Fruit fly (Drosophila melanogaster) whole organism, embryonic: ENCODE data around the gene Syx1A.

Experiments used
- Ada2b ChIP-seq: fragments of 200-800 bp; sonication (Bioruptor generic); IDR thresholded peaks from 2 replicates; pipeline ENCODE4 v1.3.6; 2022; ENCODE audit warnings: missing biosample characterization, missing genetic modification characterization
- Atf3 ChIP-seq: fragments of 200-800 bp; sonication (Bioruptor generic); optimal IDR thresholded peaks from 3 replicates; lab custom pipeline; 2016; ENCODE audit warnings: missing biosample characterization, missing genetic modification characterization
- B-H1 ChIP-seq: fragments of 200-800 bp; sonication (Bioruptor generic); IDR thresholded peaks from 3 replicates; pipeline ENCODE4 v1.3.6; 2022; ENCODE audit warnings: missing biosample characterization, missing genetic modification characterization
- CG10979 ChIP-seq: fragments of 200-800 bp; sonication (Bioruptor generic); optimal IDR thresholded peaks from 2 replicates; lab custom pipeline; 2018; ENCODE audit warnings: missing biosample characterization, mild to moderate bottlenecking, missing genetic modification characterization, moderate library complexity
- CG11085 ChIP-seq: fragments of 200-800 bp; sonication (Bioruptor generic); IDR thresholded peaks from 2 replicates; pipeline ENCODE4 v1.3.6; 2022; ENCODE audit warnings: missing biosample characterization, missing genetic modification characterization
- CG11456 ChIP-seq: fragments of 200-800 bp; sonication (Bioruptor generic); IDR thresholded peaks from 3 replicates; pipeline ENCODE4 v1.3.6; 2022; ENCODE audit warnings: missing biosample characterization, missing genetic modification characterization
- CG11695 ChIP-seq: fragments of 200-800 bp; sonication (Bioruptor generic); IDR thresholded peaks from 3 replicates; pipeline ENCODE4 v1.3.6; 2022; ENCODE audit warnings: missing biosample characterization, missing genetic modification characterization
- CG12071 ChIP-seq: fragments of 200-800 bp; sonication (Bioruptor generic); optimal IDR thresholded peaks from 3 replicates; lab custom pipeline; 2018; ENCODE audit warnings: missing biosample characterization, mild to moderate bottlenecking, missing genetic modification characterization
- CG12104 ChIP-seq: fragments of 200-800 bp; sonication (Bioruptor generic); optimal IDR thresholded peaks from 3 replicates; lab custom pipeline; 2016; ENCODE audit warnings: missing biosample characterization, missing genetic modification characterization
- CG12769 ChIP-seq: fragments of 200-800 bp; sonication (Bioruptor generic); optimal IDR thresholded peaks from 2 replicates; lab custom pipeline; 2019; ENCODE audit warnings: missing biosample characterization, mild to moderate bottlenecking, missing genetic modification characterization, moderate library complexity
- CG14014 ChIP-seq: fragments of 200-800 bp; sonication (Bioruptor generic); IDR thresholded peaks from 2 replicates; pipeline ENCODE4 v1.3.6; 2022; ENCODE audit warnings: missing biosample characterization, missing genetic modification characterization
- CG31365 ChIP-seq: fragments of 200-800 bp; sonication (Bioruptor generic); optimal IDR thresholded peaks from 2 replicates; lab custom pipeline; 2018; ENCODE audit warnings: missing biosample characterization, mild to moderate bottlenecking, missing genetic modification characterization
- CG31388 ChIP-seq: fragments of 200-800 bp; sonication (Bioruptor generic); optimal IDR thresholded peaks from 2 replicates; lab custom pipeline; 2016; ENCODE audit warnings: missing biosample characterization, missing genetic modification characterization
- CG3407 ChIP-seq: fragments of 200-800 bp; sonication (Bioruptor generic); optimal IDR thresholded peaks from 2 replicates; lab custom pipeline; 2018; ENCODE audit warnings: missing biosample characterization, mild to moderate bottlenecking, missing genetic modification characterization
- CG3847 ChIP-seq: fragments of 200-800 bp; sonication (Bioruptor generic); IDR thresholded peaks from 2 replicates; pipeline ENCODE4 v1.3.6; 2022; ENCODE audit warnings: missing biosample characterization, missing genetic modification characterization
- CG4617 ChIP-seq: fragments of 200-800 bp; sonication (Bioruptor generic); optimal IDR thresholded peaks from 3 replicates; lab custom pipeline; 2016; ENCODE audit warnings: missing biosample characterization, missing genetic modification characterization, borderline replicate concordance
- CG6272 ChIP-seq: fragments of 200-800 bp; sonication (Bioruptor generic); IDR thresholded peaks from 2 replicates; pipeline ENCODE4 v1.3.6; 2022; ENCODE audit warnings: missing biosample characterization, missing genetic modification characterization
- CG6813 ChIP-seq: fragments of 200-800 bp; sonication (Bioruptor generic); optimal IDR thresholded peaks from 2 replicates; lab custom pipeline; 2017; ENCODE audit warnings: missing biosample characterization, missing genetic modification characterization, mild to moderate bottlenecking, moderate library complexity, missing genetic modification reagents
- CG7745 ChIP-seq: fragments of 200-800 bp; sonication (Bioruptor generic); optimal IDR thresholded peaks from 2 replicates; lab custom pipeline; 2018; ENCODE audit warnings: missing biosample characterization, mild to moderate bottlenecking, missing genetic modification characterization, moderate library complexity
- CG9215 ChIP-seq: fragments of 200-800 bp; sonication (Bioruptor generic); IDR thresholded peaks from 2 replicates; pipeline ENCODE4 v1.3.6; 2022; ENCODE audit warnings: missing biosample characterization, missing genetic modification characterization
- Drgx ChIP-seq: fragments of 200-800 bp; sonication (Bioruptor generic); IDR thresholded peaks from 2 replicates; pipeline ENCODE4 v1.3.6; 2022; ENCODE audit warnings: missing biosample characterization, missing genetic modification characterization
- Fer1 ChIP-seq: fragments of 200-800 bp; sonication (Bioruptor generic); optimal IDR thresholded peaks from 2 replicates; lab custom pipeline; 2017; ENCODE audit warnings: missing biosample characterization, mild to moderate bottlenecking, missing genetic modification characterization
- HHEX ChIP-seq: fragments of 200-800 bp; sonication (Bioruptor generic); optimal IDR thresholded peaks from 3 replicates; lab custom pipeline; 2017; ENCODE audit warnings: missing biosample characterization, mild to moderate bottlenecking, missing genetic modification characterization, missing genetic modification reagents
- Hmr ChIP-seq: fragments of 200-800 bp; sonication (Bioruptor generic); optimal IDR thresholded peaks from 3 replicates; lab custom pipeline; 2017; ENCODE audit warnings: mild to moderate bottlenecking, missing biosample characterization, missing genetic modification reagents, missing genetic modification characterization
- Kr ChIP-seq: fragments of 200-800 bp; sonication (Bioruptor generic); optimal IDR thresholded peaks from 2 replicates; lab custom pipeline; 2017; ENCODE audit warnings: missing biosample characterization, mild to moderate bottlenecking, missing genetic modification characterization
- MESR4 ChIP-seq: fragments of 200-800 bp; sonication (Bioruptor generic); optimal IDR thresholded peaks from 2 replicates; lab custom pipeline; 2018; ENCODE audit warnings: missing biosample characterization, mild to moderate bottlenecking, missing genetic modification characterization, moderate library complexity
- NFAT ChIP-seq: fragments of 200-800 bp; sonication (Bioruptor generic); IDR thresholded peaks from 2 replicates; pipeline ENCODE4 v1.3.6; 2022; ENCODE audit warnings: missing biosample characterization, missing genetic modification characterization
- Nf-YC ChIP-seq: fragments of 200-800 bp; optimal IDR thresholded peaks from 3 replicates; lab custom pipeline; 2019; ENCODE audit warnings: missing biosample characterization, mild to moderate bottlenecking, missing genetic modification characterization, moderate library complexity
- PHDP ChIP-seq: fragments of 200-800 bp; sonication (Bioruptor generic); optimal IDR thresholded peaks from 3 replicates; lab custom pipeline; 2018; ENCODE audit warnings: missing biosample characterization, mild to moderate bottlenecking, missing genetic modification characterization, moderate library complexity
- Sox102F ChIP-seq: fragments of 200-800 bp; sonication (Bioruptor generic); optimal IDR thresholded peaks from 2 replicates; lab custom pipeline; 2018; ENCODE audit warnings: missing biosample characterization, mild to moderate bottlenecking, missing genetic modification characterization, moderate library complexity
- Vsx1 ChIP-seq: fragments of 200-800 bp; sonication (Bioruptor generic); optimal IDR thresholded peaks from 2 replicates; lab custom pipeline; 2017; ENCODE audit warnings: missing biosample characterization, mild to moderate bottlenecking, missing genetic modification characterization, missing genetic modification reagents
- abd-A ChIP-seq: fragments of 200-800 bp; sonication (Bioruptor generic); optimal IDR thresholded peaks from 3 replicates; lab custom pipeline; 2019; ENCODE audit warnings: missing biosample characterization, mild to moderate bottlenecking, missing genetic modification characterization, moderate library complexity
- az2 ChIP-seq: fragments of 200-800 bp; sonication (Bioruptor generic); optimal IDR thresholded peaks from 3 replicates; lab custom pipeline; 2016; ENCODE audit warnings: missing biosample characterization, missing genetic modification characterization
- croc ChIP-seq: fragments of 200-800 bp; sonication (Bioruptor generic); conservative IDR thresholded peaks from 3 replicates; pipeline ENCODE4 v1.3.6; 2022; ENCODE audit warnings: missing biosample characterization, missing genetic modification characterization
- dmrt11E ChIP-seq: fragments of 200-800 bp; sonication (Bioruptor generic); optimal IDR thresholded peaks from 3 replicates; lab custom pipeline; 2018; ENCODE audit warnings: missing biosample characterization, mild to moderate bottlenecking, missing genetic modification characterization, moderate library complexity
- dpn ChIP-seq, 2 experiments: fragments of 200-800 bp; sonication (Bioruptor generic); optimal IDR thresholded peaks; 3 replicates each; lab custom pipeline; 2016; ENCODE audit warnings: missing biosample characterization in 2 of 2, missing genetic modification characterization in 2 of 2
- emc ChIP-seq: fragments of 200-800 bp; sonication (Bioruptor generic); optimal IDR thresholded peaks from 2 replicates; lab custom pipeline; 2016; ENCODE audit warnings: missing biosample characterization, missing genetic modification characterization
- ems ChIP-seq: fragments of 200-800 bp; sonication (Bioruptor generic); optimal IDR thresholded peaks from 3 replicates; lab custom pipeline; 2016; ENCODE audit warnings: missing biosample characterization, missing genetic modification characterization
- eve ChIP-seq, 2 experiments: fragments of >200 bp; optimal IDR thresholded peaks; 2 replicates each; lab custom pipeline; 2017; ENCODE audit warnings: missing biosample characterization in 2 of 2, missing genetic modification characterization in 2 of 2
- gem ChIP-seq: fragments of 200-800 bp; sonication (Bioruptor generic); optimal IDR thresholded peaks from 2 replicates; lab custom pipeline; 2019; ENCODE audit warnings: missing biosample characterization, mild to moderate bottlenecking, missing genetic modification characterization, moderate library complexity
- ind ChIP-seq: fragments of 200-800 bp; sonication (Bioruptor generic); optimal IDR thresholded peaks from 3 replicates; lab custom pipeline; 2016; ENCODE audit warnings: missing biosample characterization, missing genetic modification characterization
- otp ChIP-seq: fragments of 200-800 bp; sonication (Bioruptor generic); IDR thresholded peaks from 3 replicates; pipeline ENCODE4, ENCODE4 v1.3.6; 2022; ENCODE audit warnings: missing biosample characterization, missing genetic modification characterization
- p53 ChIP-seq: fragments of 200-800 bp; sonication (Bioruptor generic); optimal IDR thresholded peaks from 2 replicates; lab custom pipeline; 2016; ENCODE audit warnings: missing biosample characterization, missing genetic modification characterization
- peb ChIP-seq: fragments of 200-800 bp; sonication (Bioruptor generic); IDR thresholded peaks from 2 replicates; pipeline ENCODE4 v1.3.6; 2022; ENCODE audit warnings: missing biosample characterization, missing genetic modification characterization
- pho ChIP-seq: fragments of 200-800 bp; sonication (Bioruptor generic); optimal IDR thresholded peaks from 2 replicates; lab custom pipeline; 2016; ENCODE audit warnings: missing biosample characterization, missing genetic modification characterization
- pum ChIP-seq: fragments of 200-800 bp; sonication (Bioruptor generic); optimal IDR thresholded peaks from 2 replicates; lab custom pipeline; 2016; ENCODE audit warnings: missing biosample characterization, missing genetic modification characterization
- row ChIP-seq: fragments of 200-800 bp; sonication (Bioruptor generic); IDR thresholded peaks from 3 replicates; pipeline ENCODE4 v1.3.6; 2022; ENCODE audit warnings: missing biosample characterization, missing genetic modification characterization
- schlank ChIP-seq: fragments of 200-800 bp; sonication (Bioruptor generic); optimal IDR thresholded peaks from 2 replicates; lab custom pipeline; 2018; ENCODE audit warnings: missing biosample characterization, mild to moderate bottlenecking, missing genetic modification characterization
- sd ChIP-seq: fragments of 200-800 bp; sonication (Bioruptor generic); optimal IDR thresholded peaks from 3 replicates; lab custom pipeline; 2018; ENCODE audit warnings: missing biosample characterization, mild to moderate bottlenecking, missing genetic modification characterization, moderate library complexity
- sens ChIP-seq: fragments of 200-800 bp; sonication (Bioruptor generic); peaks from one replicate; lab custom pipeline; 2016; ENCODE audit warnings: missing biosample characterization, missing genetic modification characterization
- ssp ChIP-seq: fragments of 200-800 bp; sonication (Bioruptor generic); IDR thresholded peaks from 2 replicates; pipeline ENCODE4 v1.3.6; 2022; ENCODE audit warnings: missing biosample characterization, missing genetic modification characterization
- tll ChIP-seq, 2 experiments: fragments of 200-800 bp in 1 of 2; fragments of >200 bp in 1 of 2; sonication (Bioruptor generic) in 1 of 2; optimal IDR thresholded peaks; 2 replicates each; lab custom pipeline; 2017 to 2019; ENCODE audit warnings: missing biosample characterization in 2 of 2, missing genetic modification characterization in 2 of 2, mild to moderate bottlenecking in 1 of 2, moderate library complexity in 1 of 2

Gene Syx1A

DNA sequence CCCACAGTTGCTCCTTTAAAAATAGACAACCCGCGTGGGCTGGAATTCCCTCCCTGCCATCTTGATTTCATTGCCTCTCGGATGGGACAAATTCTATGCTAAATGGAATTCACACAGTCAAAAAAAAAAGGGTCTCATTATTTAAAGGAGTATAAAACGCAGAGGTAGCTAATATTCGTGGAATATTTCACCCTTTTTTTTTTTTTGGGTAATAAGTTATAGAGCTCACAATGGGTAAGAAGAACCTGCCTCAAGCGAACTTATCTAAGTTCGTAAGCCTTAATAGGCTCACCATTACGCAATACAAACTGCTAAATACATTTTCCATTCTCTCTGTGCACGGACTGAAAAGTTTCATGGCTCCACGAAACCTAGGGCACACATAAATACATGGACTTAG lies 31.9 kb downstream of the Syx1A start (continued):
- TF ChIP-seq Nf-YC (tag; lab: Kevin White, UChicago) (no peak), CG14014 (no peak), Atf3 (GFP tag; lab: Kevin White, UChicago) (no peak), Drgx (GFP tag; lab: Robert Waterston, UW) (no peak; the same call in 1 of the 2 replicates), eve (GFP tag; optimal IDR thresholded peaks at IDR 0.05; lab: Kevin White, UChicago) (no peak), Sox102F (GFP tag; lab: Kevin White, UChicago) (no peak), Hmr (GFP tag; lab: Kevin White, UChicago) (peak; percentile 48), row (peak; percentile 54; the same call in 2 of the 3 replicates), MESR4 (GFP tag; lab: Kevin White, UChicago) (no peak), tll (GFP tag; optimal IDR thresholded peaks at IDR 0.05; lab: Kevin White, UChicago) (no peak), CG6272 (no peak), CG11085 (GFP tag; lab: Robert Waterston, UW) (no peak), CG3847 (GFP tag; lab: Robert Waterston, UW) (no peak; the same call in 1 of the 2 replicates), pum (no peak), dmrt11E (tag; lab: Kevin White, UChicago) (no peak), abd-A (tag; lab: Kevin White, UChicago) (peak; percentile 46), p53 (no peak), emc (no peak), CG10979 (tag; lab: Kevin White, UChicago) (no peak), sens (GFP tag; lab: Kevin White, UChicago) (peak; percentile 37), CG12769 (tag; lab: Kevin White, UChicago) (no peak), NFAT (GFP tag; lab: Robert Waterston, UW) (no peak), sd (tag; lab: Kevin White, UChicago) (peak; percentile 76), CG31365 (tag; lab: Kevin White, UChicago) (no peak), peb (GFP tag; lab: Robert Waterston, UW) (no peak), Ada2b (GFP tag; lab: Robert Waterston, UW) (peak; percentile 5; the same call in 1 of the 2 replicates), CG12071 (GFP tag; lab: Kevin White, UChicago) (no peak), CG3407 (GFP tag; lab: Kevin White, UChicago) (no peak), gem (tag; lab: Kevin White, UChicago) (peak; percentile 28), pho (GFP tag; lab: Kevin White, UChicago) (no peak), CG4617 (GFP tag; lab: Kevin White, UChicago) (no peak), schlank (no peak), az2 (GFP tag; lab: Kevin White, UChicago) (no peak), otp (no peak), B-H1 (GFP tag; lab: Robert Waterston, UW) (no peak), PHDP (tag; lab: Kevin White, UChicago) (peak; percentile 10), croc (GFP tag; lab: Robert Waterston, UW) (no peak), Kr (GFP tag; lab: Kevin White, UChicago) (no peak), CG11456 (GFP tag; lab: Robert Waterston, UW) (peak; percentile 8; the same call in 1 of the 3 replicates), CG9215 (GFP tag; lab: Robert Waterston, UW) (no peak), Fer1 (GFP tag; lab: Kevin White, UChicago) (peak; percentile 56), dpn (GFP tag; optimal IDR thresholded peaks at IDR 0.05; lab: Kevin White, UChicago) (no peak), CG6813 (GFP tag; lab: Kevin White, UChicago) (peak; percentile 1), CG11695 (GFP tag; lab: Robert Waterston, UW) (no peak), ssp (GFP tag; lab: Robert Waterston, UW) (no peak), ems (GFP tag; lab: Kevin White, UChicago) (no peak), HHEX (GFP tag; lab: Kevin White, UChicago) (no peak), CG31388 (GFP tag; lab: Kevin White, UChicago) (no peak), CG7745 (tag; lab: Kevin White, UChicago) (no peak), Vsx1 (GFP tag; lab: Kevin White, UChicago) (no peak), CG12104 (GFP tag; lab: Kevin White, UChicago) (no peak), ind (GFP tag; lab: Kevin White, UChicago) (peak; percentile 0)
